Worm (Caenorhabditis elegans) whole organism, L1 larva: ENCODE measurements around the gene F40G9.7.

Source experiments
- C04F5.9 ChIP-seq: sonication (generic microtip); optimal IDR thresholded peaks from 2 replicates; lab custom pipeline; 2016; ENCODE audit warnings: missing genetic modification characterization, missing compliant biosample characterization
- C16A3.4 ChIP-seq: fragments of 150-350 bp; optimal IDR thresholded peaks from 2 replicates; lab custom pipeline; 2014; ENCODE audit warnings: missing biosample characterization, missing genetic modification characterization
- Y116A8C.19 ChIP-seq: sonication (generic microtip); optimal IDR thresholded peaks from 2 replicates; lab custom pipeline; 2016; ENCODE audit warnings: missing compliant biosample characterization, missing genetic modification characterization, borderline replicate concordance
- aha-1 ChIP-seq: fragments of 150-350 bp; optimal IDR thresholded peaks from 2 replicates; lab custom pipeline; 2014; ENCODE audit warnings: missing biosample characterization, missing genetic modification characterization
- aly-2 ChIP-seq: fragments of 150-350 bp; optimal IDR thresholded peaks from 2 replicates; lab custom pipeline; 2014; ENCODE audit warnings: missing biosample characterization, missing genetic modification characterization
- ceh-8 ChIP-seq: fragments of 200-800 bp; sonication (Bioruptor generic); optimal IDR thresholded peaks from 2 replicates; lab custom pipeline; 2018; ENCODE audit warnings: mild to moderate bottlenecking, missing genetic modification characterization, moderate library complexity, missing compliant biosample characterization
- ceh-82 ChIP-seq, 3 experiments: fragments of 150-350 bp in 1 of 3; sonication (generic microtip) in 2 of 3; optimal IDR thresholded peaks; 2 replicates each; lab custom pipeline; 2014 to 2017; ENCODE audit warnings: missing biosample characterization in 3 of 3, missing genetic modification characterization in 3 of 3
- ceh-90 ChIP-seq: sonication (generic microtip); optimal IDR thresholded peaks from 2 replicates; lab custom pipeline; 2016; ENCODE audit warnings: missing genetic modification characterization, missing compliant biosample characterization
- ces-1 ChIP-seq: fragments of 150-350 bp; optimal IDR thresholded peaks from 2 replicates; lab custom pipeline; 2014; ENCODE audit warnings: missing biosample characterization, missing genetic modification reagents, missing genetic modification characterization
- dsc-1 ChIP-seq: sonication (generic microtip); optimal IDR thresholded peaks from 2 replicates; lab custom pipeline; 2016; ENCODE audit warnings: mild to moderate bottlenecking, missing genetic modification characterization, missing compliant biosample characterization
- efl-1 ChIP-seq, 4 experiments: fragments of 150-350 bp; optimal IDR thresholded peaks in 3 of 4; peaks in 1 of 4; 1 replicate in 1 of 4; 2 replicates in 3 of 4; lab custom pipeline; 2014; ENCODE audit warnings: missing biosample characterization in 2 of 4, missing genetic modification characterization in 2 of 4, missing genetic modification reagents in 2 of 4
- efl-3 ChIP-seq: fragments of 200-800 bp; sonication (Bioruptor generic); optimal IDR thresholded peaks from 2 replicates; lab custom pipeline; 2018; ENCODE audit warnings: mild to moderate bottlenecking, missing genetic modification characterization, missing compliant biosample characterization
- egl-27 ChIP-seq, 2 experiments: fragments of 150-350 bp in 1 of 2; sonication (generic microtip); optimal IDR thresholded peaks; 3 replicates each; lab custom pipeline; 2017 to 2018; ENCODE audit warnings: missing biosample characterization in 2 of 2, missing genetic modification characterization in 2 of 2, missing genetic modification reagents in 2 of 2
- fos-1 ChIP-seq: fragments of 150-350 bp; optimal IDR thresholded peaks from 2 replicates; lab custom pipeline; 2014; ENCODE audit warnings: missing biosample characterization, missing genetic modification characterization
- grh-1 ChIP-seq: fragments of 200-800 bp; sonication (Bioruptor generic); IDR thresholded peaks from 2 replicates; pipeline ENCODE4 v1.3.6; 2022; ENCODE audit warnings: missing genetic modification reagents, missing genetic modification characterization, missing compliant biosample characterization
- hlh-17 ChIP-seq: fragments of 200-800 bp; sonication (Bioruptor generic); optimal IDR thresholded peaks from 2 replicates; lab custom pipeline; 2018; ENCODE audit warnings: missing genetic modification characterization, mild to moderate bottlenecking, missing compliant biosample characterization, moderate library complexity, borderline replicate concordance
- isw-1 ChIP-seq: fragments of 200-800 bp; sonication (Bioruptor generic); IDR thresholded peaks from 2 replicates; pipeline ENCODE4 v1.3.6; 2022; ENCODE audit warnings: missing genetic modification characterization, missing compliant biosample characterization
- lin-14 ChIP-seq: fragments of 200-800 bp; sonication (Bioruptor generic); optimal IDR thresholded peaks from 2 replicates; lab custom pipeline; 2018; ENCODE audit warnings: mild to moderate bottlenecking, missing genetic modification characterization, moderate library complexity, missing compliant biosample characterization
- lin-15B ChIP-seq: fragments of 150-350 bp; sonication (generic microtip); optimal IDR thresholded peaks from 3 replicates; lab custom pipeline; 2014; ENCODE audit warnings: missing biosample characterization, missing genetic modification characterization
- lin-35 ChIP-seq, 2 experiments: fragments of 150-350 bp; optimal IDR thresholded peaks; 2 replicates each; lab custom pipeline; 2014; ENCODE audit warnings: missing biosample characterization in 2 of 2, missing genetic modification characterization in 2 of 2, missing genetic modification reagents in 2 of 2
- mdl-1 ChIP-seq, 2 experiments: fragments of 150-350 bp; optimal IDR thresholded peaks; 2 replicates each; lab custom pipeline; 2014 to 2017; ENCODE audit warnings: missing biosample characterization in 2 of 2, missing genetic modification characterization in 2 of 2, inconsistent platforms in 1 of 2
- mef-2 ChIP-seq: fragments of 150-350 bp; optimal IDR thresholded peaks from 2 replicates; lab custom pipeline; 2014; ENCODE audit warnings: missing biosample characterization, missing genetic modification characterization
- mep-1 ChIP-seq: fragments of 150-350 bp; optimal IDR thresholded peaks from 2 replicates; lab custom pipeline; 2014; ENCODE audit warnings: missing biosample characterization, missing genetic modification characterization
- nhr-12 ChIP-seq: sonication (generic microtip); optimal IDR thresholded peaks from 2 replicates; lab custom pipeline; 2017; ENCODE audit warnings: missing biosample characterization, missing genetic modification characterization
- nhr-71 ChIP-seq: sonication (generic microtip); optimal IDR thresholded peaks from 2 replicates; lab custom pipeline; 2016; ENCODE audit warnings: mild to moderate bottlenecking, missing genetic modification characterization, moderate library complexity, missing compliant biosample characterization
- nhr-76 ChIP-seq: sonication (generic microtip); optimal IDR thresholded peaks from 2 replicates; lab custom pipeline; 2017; ENCODE audit warnings: missing biosample characterization, missing genetic modification characterization
- nhr-90 ChIP-seq: sonication (generic microtip); optimal IDR thresholded peaks from 2 replicates; lab custom pipeline; 2016; ENCODE audit warnings: mild to moderate bottlenecking, missing genetic modification characterization, missing compliant biosample characterization; ENCODE audit not compliant: poor library complexity
- pax-3 ChIP-seq: fragments of 200-800 bp; sonication (Bioruptor generic); optimal IDR thresholded peaks from 2 replicates; lab custom pipeline; 2018; ENCODE audit warnings: mild to moderate bottlenecking, missing genetic modification characterization, moderate library complexity, missing compliant biosample characterization
- pqm-1 ChIP-seq: sonication (generic microtip); optimal IDR thresholded peaks from 3 replicates; lab custom pipeline; 2017; ENCODE audit warnings: missing biosample characterization, missing genetic modification characterization
- skn-1 ChIP-seq: fragments of 150-350 bp; optimal IDR thresholded peaks from 2 replicates; lab custom pipeline; 2014; ENCODE audit warnings: missing biosample characterization, missing genetic modification characterization
- tlp-1 ChIP-seq: fragments of 150-350 bp; optimal IDR thresholded peaks from 2 replicates; lab custom pipeline; 2014; ENCODE audit warnings: missing biosample characterization, missing genetic modification characterization
- unc-30 ChIP-seq: sonication (generic microtip); optimal IDR thresholded peaks from 2 replicates; lab custom pipeline; 2017; ENCODE audit warnings: missing biosample characterization, missing genetic modification characterization
- unc-98 ChIP-seq: fragments of 200-800 bp; sonication (Bioruptor generic); IDR thresholded peaks from 2 replicates; pipeline ENCODE4 v1.3.6; 2022; ENCODE audit warnings: missing genetic modification characterization, missing compliant biosample characterization
- zag-1 ChIP-seq: fragments of 150-350 bp; optimal IDR thresholded peaks from 2 replicates; lab custom pipeline; 2014; ENCODE audit warnings: missing biosample characterization, missing genetic modification characterization
- ztf-4 ChIP-seq: fragments of 150-350 bp; optimal IDR thresholded peaks from 2 replicates; lab custom pipeline; 2014; ENCODE audit warnings: missing biosample characterization, missing genetic modification characterization

Gene F40G9.7

DNA sequence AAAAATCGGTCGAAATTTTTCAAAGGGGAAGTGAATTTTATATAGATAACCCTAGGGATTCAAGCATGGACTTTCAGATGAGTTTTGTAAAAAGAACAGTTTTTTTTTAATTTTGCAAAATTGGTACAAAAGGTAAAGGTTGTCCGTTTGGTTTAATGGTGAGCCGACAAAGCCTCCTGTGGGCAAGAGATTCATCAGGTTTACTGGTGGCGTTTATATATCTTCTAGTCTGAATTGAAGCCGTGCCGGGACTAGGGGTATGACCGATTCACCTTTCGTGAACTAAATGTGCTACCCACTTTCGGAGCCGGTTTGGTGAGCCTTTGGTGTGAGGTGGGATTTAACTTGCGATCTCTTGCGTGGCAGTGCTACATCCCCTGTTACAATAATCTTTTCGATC, 12.6 kb downstream of the F40G9.7 start:
- no peak for TF ChIP-seq lin-15B (tag; lab: Kevin White, UChicago)
- TF ChIP-seq mep-1 (tag; lab: Kevin White, UChicago): no peak
- TF ChIP-seq C04F5.9 (tag; lab: Kevin White, UChicago): no peak
- TF ChIP-seq isw-1 (GFP tag; lab: Robert Waterston, UW): no peak
- no peak for TF ChIP-seq nhr-12 (tag; lab: Kevin White, UChicago)
- no peak for TF ChIP-seq mdl-1 (tag; optimal IDR thresholded peaks at IDR 0.05; lab: Kevin White, UChicago)
- TF ChIP-seq C16A3.4: no peak
- TF ChIP-seq zag-1: no peak
- TF ChIP-seq ztf-4 (tag; lab: Kevin White, UChicago): no peak
- TF ChIP-seq dsc-1: no peak
- no peak for TF ChIP-seq fos-1 (tag; lab: Kevin White, UChicago)
- TF ChIP-seq nhr-76 (tag; lab: Kevin White, UChicago): no peak
- no peak for TF ChIP-seq efl-3

ce11 chrIII:179123-179592, 13.7 kb downstream of the F40G9.7 start, which contains the start of gene F40G9.6:
Gene F40G9.6, plus strand, starts transcription at chrIII:179542.
- TF ChIP-seq Y116A8C.19 (tag; lab: Kevin White, UChicago) (no peak), fos-1 (tag; lab: Kevin White, UChicago) (no peak), C16A3.4 (no peak), efl-1 (optimal IDR thresholded peaks at IDR 0.05; lab: Kevin White, UChicago) (no peak), efl-1 (GFP tag; optimal IDR thresholded peaks at IDR 0.05 in 1 of 2; lab: Kevin White, UChicago) (no peak), ceh-90 (tag; lab: Kevin White, UChicago) (no peak), nhr-71 (no peak)

- no peak for TF ChIP-seq skn-1 (tag; lab: Kevin White, UChicago)
- TF ChIP-seq fos-1 (tag; lab: Kevin White, UChicago): no peak
- TF ChIP-seq unc-98: no peak
- no peak for TF ChIP-seq zag-1
- TF ChIP-seq lin-14 (GFP tag; lab: Kevin White, UChicago): no peak
- no peak for TF ChIP-seq ztf-4 (tag; lab: Kevin White, UChicago)
- no peak for TF ChIP-seq egl-27 (tag; optimal IDR thresholded peaks at IDR 0.05; lab: Kevin White, UChicago)
- no peak for TF ChIP-seq pax-3 (tag; lab: Kevin White, UChicago)
- no peak for TF ChIP-seq grh-1 (GFP tag; lab: Robert Waterston, UW)
- TF ChIP-seq tlp-1 (tag; lab: Kevin White, UChicago): no peak
- TF ChIP-seq ceh-82 (tag; optimal IDR thresholded peaks at IDR 0.05; lab: Kevin White, UChicago): no peak
- no peak for TF ChIP-seq mef-2 (tag; lab: Kevin White, UChicago)
- TF ChIP-seq aha-1: no peak
- TF ChIP-seq unc-30 (tag; lab: Kevin White, UChicago): no peak
- TF ChIP-seq ceh-8 (GFP tag; lab: Kevin White, UChicago): no peak
- no peak for TF ChIP-seq nhr-90 (tag; lab: Kevin White, UChicago)
- TF ChIP-seq dsc-1: no peak
- no peak for TF ChIP-seq aly-2 (tag; lab: Kevin White, UChicago)
- TF ChIP-seq lin-35 (GFP tag; optimal IDR thresholded peaks at IDR 0.05; lab: Kevin White, UChicago): no peak
- TF ChIP-seq mep-1 (tag; lab: Kevin White, UChicago): no peak
These were observed 15.5 kb downstream of the F40G9.7 start, which contains the start of gene F40G9.5 for ce11 chrIII:180963-181362. Gene F40G9.5, plus strand, starts transcription at chrIII:181263.

DNA sequence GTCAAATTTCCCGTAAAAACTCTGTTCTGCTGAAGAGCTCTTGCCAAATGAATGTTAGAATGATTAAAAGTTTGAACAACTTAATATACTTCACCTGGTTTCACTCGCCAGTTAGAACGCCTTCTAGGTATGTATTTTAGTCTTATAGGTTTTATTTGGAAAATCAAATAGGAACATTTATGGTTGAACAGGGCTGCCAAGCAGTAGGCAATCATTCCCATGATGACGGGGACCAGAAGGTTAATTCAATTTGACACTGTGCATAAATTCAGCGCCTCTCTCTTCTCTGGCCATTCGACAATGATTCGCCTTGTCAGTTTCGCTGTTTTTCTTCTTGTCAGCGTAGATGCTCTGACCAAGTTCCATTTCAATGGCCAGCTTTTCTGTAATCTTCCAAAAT, 16.6 kb downstream of the F40G9.7 start, which contains the start of gene F40G9.15:
TSS of gene F40G9.15 (plus strand) at position 301 of the 400 bp plus-strand sequence.
- TF ChIP-seq hlh-17 (GFP tag; lab: Kevin White, UChicago) (no peak), ces-1 (no peak), nhr-90 (tag; lab: Kevin White, UChicago) (no peak), pqm-1 (tag; lab: Kevin White, UChicago) (no peak), efl-3 (no peak)
